Worm (Caenorhabditis elegans) whole organism, midembryonic: ENCODE measurements around the gene srz-79.

Experiments used
- T22C8.4 ChIP-seq: fragments of 200-800 bp; sonication (Bioruptor generic); IDR thresholded peaks from 2 replicates; pipeline ENCODE4 v1.3.6; 2022; ENCODE audit warnings: missing genetic modification characterization, missing compliant biosample characterization
- klf-2 ChIP-seq: fragments of 200-800 bp; sonication (Bioruptor generic); conservative IDR thresholded peaks from 2 replicates; pipeline ENCODE4 v1.3.6; 2022; ENCODE audit warnings: missing genetic modification reagents, missing genetic modification characterization, missing compliant biosample characterization
- med-1 ChIP-seq: sonication (generic microtip); optimal IDR thresholded peaks from 2 replicates; lab custom pipeline; 2017; ENCODE audit warnings: missing genetic modification characterization, mild to moderate bottlenecking, missing compliant biosample characterization, antibody characterized with exemption, missing genetic modification reagents; ENCODE audit not compliant: insufficient read depth
- tab-1 ChIP-seq: fragments of 200-800 bp; sonication (Bioruptor generic); IDR thresholded peaks from 2 replicates; pipeline ENCODE4 v1.3.6; 2022; ENCODE audit warnings: missing genetic modification characterization, missing compliant biosample characterization
- ztf-23 ChIP-seq: fragments of 200-800 bp; sonication (Bioruptor generic); IDR thresholded peaks from 2 replicates; pipeline ENCODE4 v1.3.6; 2022; ENCODE audit warnings: missing genetic modification reagents, missing genetic modification characterization, missing compliant biosample characterization

ce11 chrIV:3493310-3493709 is at the start of gene srz-79:
- TF ChIP-seq T22C8.4 (no peak), ztf-23 (GFP tag; lab: Robert Waterston, UW) (no peak), klf-2 (GFP tag; lab: Robert Waterston, UW) (no peak), med-1 (GFP tag; lab: Kevin White, UChicago) (no peak), tab-1 (GFP tag; lab: Robert Waterston, UW) (no peak)
